Worm (Caenorhabditis elegans) whole organism, late embryonic: Measurements from ENCODE around the gene ins-3.
A peak's percentile ranks its signal among the peaks of the same experiment; 100 is the strongest.

ENCODE experiments used
- C08G9.2 ChIP-seq: sonication (generic microtip); optimal IDR thresholded peaks from 2 replicates; lab custom pipeline; 2016; ENCODE audit warnings: mild to moderate bottlenecking, missing genetic modification characterization, moderate library complexity, missing compliant biosample characterization
- C38D4.7 ChIP-seq: fragments of 200-800 bp; sonication (Bioruptor generic); optimal IDR thresholded peaks from 2 replicates; lab custom pipeline; 2018; ENCODE audit warnings: mild to moderate bottlenecking, missing genetic modification characterization, moderate library complexity, missing compliant biosample characterization
- K02D7.2 ChIP-seq: sonication (generic microtip); optimal IDR thresholded peaks from 2 replicates; lab custom pipeline; 2017; ENCODE audit warnings: mild to moderate bottlenecking, missing genetic modification characterization, missing compliant biosample characterization
- T23F11.4 ChIP-seq: fragments of 200-800 bp; sonication (Bioruptor generic); optimal IDR thresholded peaks from 2 replicates; lab custom pipeline; 2018; ENCODE audit warnings: mild to moderate bottlenecking, missing genetic modification characterization, missing compliant biosample characterization
- Y22D7AL.16 ChIP-seq: sonication (generic microtip); optimal IDR thresholded peaks from 2 replicates; lab custom pipeline; 2016; ENCODE audit warnings: missing genetic modification characterization, missing compliant biosample characterization
- ama-1 ChIP-seq: fragments of 150-350 bp; optimal IDR thresholded peaks from 2 replicates; lab custom pipeline; 2014
- ceh-14 ChIP-seq: sonication (generic microtip); optimal IDR thresholded peaks from 2 replicates; lab custom pipeline; 2016; ENCODE audit warnings: missing genotype, missing genetic modification characterization, missing compliant biosample characterization
- ceh-18 ChIP-seq: sonication (generic microtip); optimal IDR thresholded peaks from 2 replicates; lab custom pipeline; 2016; ENCODE audit warnings: missing genetic modification characterization, missing compliant biosample characterization
- ceh-22 ChIP-seq: sonication (generic microtip); optimal IDR thresholded peaks from 2 replicates; lab custom pipeline; 2017; ENCODE audit warnings: missing biosample characterization, missing genetic modification characterization
- ceh-24 ChIP-seq: sonication (generic microtip); optimal IDR thresholded peaks from 2 replicates; lab custom pipeline; 2016; ENCODE audit warnings: mild to moderate bottlenecking, missing genetic modification characterization, missing compliant biosample characterization
- ceh-30 ChIP-seq: fragments of 150-350 bp; optimal IDR thresholded peaks from 2 replicates; lab custom pipeline; 2014; ENCODE audit warnings: missing biosample characterization, missing genetic modification characterization
- ceh-31 ChIP-seq: sonication (generic microtip); optimal IDR thresholded peaks from 2 replicates; lab custom pipeline; 2016; ENCODE audit warnings: missing genetic modification characterization, missing compliant biosample characterization
- ceh-34 ChIP-seq: sonication (generic microtip); optimal IDR thresholded peaks from 2 replicates; lab custom pipeline; 2016; ENCODE audit warnings: mild to moderate bottlenecking, missing genetic modification characterization, missing compliant biosample characterization
- ceh-48 ChIP-seq: sonication (generic microtip); optimal IDR thresholded peaks from 2 replicates; lab custom pipeline; 2016; ENCODE audit warnings: missing genetic modification characterization, inconsistent platforms, missing compliant biosample characterization
- ceh-6 ChIP-seq: fragments of 200-800 bp; sonication (Bioruptor generic); optimal IDR thresholded peaks from 2 replicates; lab custom pipeline; 2018; ENCODE audit warnings: mild to moderate bottlenecking, missing genetic modification characterization, missing compliant biosample characterization
- che-1 ChIP-seq: sonication (generic microtip); optimal IDR thresholded peaks from 2 replicates; lab custom pipeline; 2016; ENCODE audit warnings: mild to moderate bottlenecking, missing genetic modification characterization, missing compliant biosample characterization
- dve-1 ChIP-seq: sonication (generic microtip); optimal IDR thresholded peaks from 2 replicates; lab custom pipeline; 2017; ENCODE audit warnings: antibody characterized with exemption, mild to moderate bottlenecking, missing genetic modification characterization, missing compliant biosample characterization
- elt-2 ChIP-seq: sonication (generic microtip); optimal IDR thresholded peaks from 2 replicates; lab custom pipeline; 2016; ENCODE audit warnings: missing genetic modification reagents, missing genetic modification characterization, missing compliant biosample characterization
- elt-4 ChIP-seq: sonication (generic microtip); optimal IDR thresholded peaks from 2 replicates; lab custom pipeline; 2016; ENCODE audit warnings: missing genetic modification characterization, missing compliant biosample characterization
- ets-4 ChIP-seq: sonication (generic microtip); optimal IDR thresholded peaks from 2 replicates; lab custom pipeline; 2016; ENCODE audit warnings: missing genetic modification characterization, missing compliant biosample characterization
- eyg-1 ChIP-seq: sonication (generic microtip); optimal IDR thresholded peaks from 2 replicates; lab custom pipeline; 2016; ENCODE audit warnings: missing genotype, missing genetic modification characterization, missing compliant biosample characterization
- fax-1 ChIP-seq: sonication (generic microtip); optimal IDR thresholded peaks from 2 replicates; lab custom pipeline; 2016; ENCODE audit warnings: missing genotype, missing genetic modification characterization, missing compliant biosample characterization
- fkh-10 ChIP-seq: fragments of 150-350 bp; optimal IDR thresholded peaks from 2 replicates; lab custom pipeline; 2014; ENCODE audit warnings: missing biosample characterization, missing genetic modification reagents, missing genetic modification characterization
- fkh-6 ChIP-seq: sonication (generic microtip); optimal IDR thresholded peaks from 2 replicates; lab custom pipeline; 2016; ENCODE audit warnings: missing genetic modification characterization, missing compliant biosample characterization
- hlh-13 ChIP-seq: fragments of 200-800 bp; sonication (Bioruptor generic); optimal IDR thresholded peaks from 2 replicates; lab custom pipeline; 2018; ENCODE audit warnings: mild to moderate bottlenecking, missing genetic modification characterization, missing compliant biosample characterization
- hlh-15 ChIP-seq: sonication (generic microtip); optimal IDR thresholded peaks from 2 replicates; lab custom pipeline; 2016; ENCODE audit warnings: missing genetic modification characterization, missing compliant biosample characterization
- hlh-30 ChIP-seq: sonication (generic microtip); optimal IDR thresholded peaks from 2 replicates; lab custom pipeline; 2017; ENCODE audit warnings: antibody characterized with exemption, missing genetic modification characterization, missing compliant biosample characterization; ENCODE audit not compliant: insufficient read depth
- hlh-6 ChIP-seq: sonication (generic microtip); optimal IDR thresholded peaks from 2 replicates; lab custom pipeline; 2016; ENCODE audit warnings: missing genotype, missing genetic modification characterization, missing compliant biosample characterization
- hlh-8 ChIP-seq: sonication (generic microtip); optimal IDR thresholded peaks from 2 replicates; lab custom pipeline; 2016; ENCODE audit warnings: missing genotype, missing genetic modification characterization, missing compliant biosample characterization
- lim-6 ChIP-seq: sonication (generic microtip); optimal IDR thresholded peaks from 2 replicates; lab custom pipeline; 2016; ENCODE audit warnings: missing genetic modification characterization, missing compliant biosample characterization
- lin-11 ChIP-seq: fragments of 200-800 bp; sonication (Bioruptor generic); optimal IDR thresholded peaks from 2 replicates; lab custom pipeline; 2018; ENCODE audit warnings: mild to moderate bottlenecking, missing genetic modification characterization, missing compliant biosample characterization
- mec-3 ChIP-seq: sonication (generic microtip); optimal IDR thresholded peaks from 2 replicates; lab custom pipeline; 2016; ENCODE audit warnings: borderline replicate concordance, missing genetic modification characterization, missing compliant biosample characterization
- nfya-1 ChIP-seq: sonication (generic microtip); optimal IDR thresholded peaks from 2 replicates; lab custom pipeline; 2017; ENCODE audit warnings: missing genetic modification characterization, mild to moderate bottlenecking, missing compliant biosample characterization, antibody characterized with exemption, moderate library complexity
- nhr-11 ChIP-seq: fragments of 150-350 bp; optimal IDR thresholded peaks from 2 replicates; lab custom pipeline; 2014; ENCODE audit warnings: missing biosample characterization, missing genetic modification characterization
- npax-4 ChIP-seq: sonication (generic microtip); optimal IDR thresholded peaks from 2 replicates; lab custom pipeline; 2016; ENCODE audit warnings: missing genetic modification characterization, missing compliant biosample characterization
- odd-2 ChIP-seq: sonication (generic microtip); optimal IDR thresholded peaks from 2 replicates; lab custom pipeline; 2017; ENCODE audit warnings: antibody characterized with exemption, mild to moderate bottlenecking, missing genetic modification characterization, missing compliant biosample characterization
- pat-9 ChIP-seq: fragments of 200-800 bp; sonication (Bioruptor generic); optimal IDR thresholded peaks from 2 replicates; lab custom pipeline; 2018; ENCODE audit warnings: mild to moderate bottlenecking, missing genetic modification characterization, moderate library complexity, missing compliant biosample characterization
- pax-1 ChIP-seq: fragments of 150-350 bp; optimal IDR thresholded peaks from 2 replicates; lab custom pipeline; 2014; ENCODE audit warnings: missing biosample characterization, missing genetic modification characterization
- pha-2 ChIP-seq: sonication (generic microtip); optimal IDR thresholded peaks from 2 replicates; lab custom pipeline; 2017; ENCODE audit warnings: mild to moderate bottlenecking, missing genetic modification characterization, missing compliant biosample characterization
- pha-4 ChIP-seq: fragments of 150-350 bp; optimal IDR thresholded peaks from 2 replicates; lab custom pipeline; 2018; ENCODE audit warnings: missing biosample characterization, missing genetic modification reagents, missing genetic modification characterization
- pqm-1 ChIP-seq: sonication (generic microtip); optimal IDR thresholded peaks from 2 replicates; lab custom pipeline; 2016; ENCODE audit warnings: missing genetic modification characterization, missing compliant biosample characterization
- rnt-1 ChIP-seq: sonication (generic microtip); optimal IDR thresholded peaks from 2 replicates; lab custom pipeline; 2016; ENCODE audit warnings: missing genetic modification characterization, missing compliant biosample characterization
- sox-4 ChIP-seq: sonication (generic microtip); optimal IDR thresholded peaks from 2 replicates; lab custom pipeline; 2017; ENCODE audit warnings: mild to moderate bottlenecking, missing genetic modification characterization, inconsistent platforms, missing compliant biosample characterization
- tbx-7 ChIP-seq: sonication (generic microtip); optimal IDR thresholded peaks from 2 replicates; lab custom pipeline; 2016; ENCODE audit warnings: missing genotype, missing genetic modification characterization, missing compliant biosample characterization
- unc-42 ChIP-seq: sonication (generic microtip); optimal IDR thresholded peaks from 2 replicates; lab custom pipeline; 2016; ENCODE audit warnings: missing genotype, missing genetic modification characterization, missing compliant biosample characterization
- unc-55 ChIP-seq: sonication (generic microtip); optimal IDR thresholded peaks from 2 replicates; lab custom pipeline; 2017; ENCODE audit warnings: missing biosample characterization, missing genetic modification reagents, missing genetic modification characterization
- unc-86 ChIP-seq: sonication (generic microtip); optimal IDR thresholded peaks from 2 replicates; lab custom pipeline; 2016; ENCODE audit warnings: missing genetic modification characterization, missing compliant biosample characterization

ins-3 gene

DNA sequence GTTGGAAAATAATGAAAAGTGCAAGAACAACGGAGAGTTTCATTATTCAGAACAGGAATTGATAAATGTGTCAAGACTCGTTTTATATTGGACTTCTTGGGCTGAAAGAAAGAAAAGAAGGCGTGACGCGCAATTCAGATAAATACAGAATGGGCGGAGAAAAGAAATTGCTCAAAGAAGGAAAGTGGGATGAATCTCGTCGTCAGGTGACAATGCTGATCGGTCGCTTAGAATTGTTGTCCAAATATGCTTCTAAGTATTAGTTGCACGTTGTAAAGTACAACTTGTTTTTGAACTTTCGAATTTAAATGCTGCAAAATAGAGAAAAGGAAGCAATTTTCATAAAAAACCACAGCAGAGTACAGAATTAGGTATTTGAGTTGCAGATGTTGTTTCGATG lies at the start of gene ins-3:
Gene ins-3, minus strand, starts transcription at position 101 of the 400 bp plus-strand sequence.
- TF ChIP-seq K02D7.2 (no peak), mec-3 (no peak), ama-1 (lab: Kevin White, UChicago) (no peak), unc-42 (tag; lab: Kevin White, UChicago) (no peak), hlh-6 (no peak), hlh-30 (no peak), ceh-48 (no peak), pqm-1 (tag; lab: Kevin White, UChicago) (no peak), dve-1 (no peak), pha-4 (tag; lab: Kevin White, UChicago) (no peak), elt-4 (tag; lab: Kevin White, UChicago) (no peak), nfya-1 (tag; lab: Kevin White, UChicago) (no peak), Y22D7AL.16 (tag; lab: Kevin White, UChicago) (no peak), odd-2 (tag; lab: Kevin White, UChicago) (no peak), fkh-10 (GFP tag; lab: Kevin White, UChicago) (no peak), elt-2 (tag; lab: Kevin White, UChicago) (no peak), che-1 (tag; lab: Kevin White, UChicago) (no peak), hlh-13 (GFP tag; lab: Kevin White, UChicago) (no peak), C38D4.7 (GFP tag; lab: Kevin White, UChicago) (no peak), eyg-1 (no peak)

DNA sequence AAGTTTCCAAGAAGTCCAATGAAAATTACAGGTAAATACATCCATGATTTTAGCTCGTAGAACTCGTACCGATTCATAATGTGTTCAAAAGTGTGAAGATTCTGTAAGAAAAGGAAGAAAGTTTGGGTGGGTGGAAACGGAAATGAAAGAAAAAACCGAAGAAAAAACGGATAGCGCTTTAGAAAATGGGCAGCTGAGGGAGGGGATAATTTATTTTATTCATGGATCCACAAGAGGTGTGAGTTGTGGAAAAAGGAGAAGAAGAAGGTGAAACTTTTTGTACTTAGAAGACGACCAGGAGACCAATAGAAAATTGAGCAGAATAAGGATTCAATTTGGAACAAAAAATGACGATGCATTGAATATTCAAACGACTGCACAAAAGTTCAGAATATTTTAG lies 40.5 kb upstream of the ins-3 start, which contains the start of gene frpr-16:
Gene frpr-16, minus strand, starts transcription at position 101 of the 400 bp plus-strand sequence.
- no peak for TF ChIP-seq dve-1
- TF ChIP-seq sox-4 (tag; lab: Kevin White, UChicago), result no peak
- no peak for TF ChIP-seq T23F11.4 (GFP tag; lab: Kevin White, UChicago)
- no peak for TF ChIP-seq hlh-15
- TF ChIP-seq ceh-14 (tag; lab: Kevin White, UChicago), result no peak
- no peak for TF ChIP-seq lim-6 (tag; lab: Kevin White, UChicago)
- TF ChIP-seq ceh-22, result no peak
- TF ChIP-seq pha-2 (tag; lab: Kevin White, UChicago), result no peak
- no peak for TF ChIP-seq ets-4 (tag; lab: Kevin White, UChicago)
- no peak for TF ChIP-seq unc-86 (tag; lab: Kevin White, UChicago)
- no peak for TF ChIP-seq ceh-24 (tag; lab: Kevin White, UChicago)
- TF ChIP-seq npax-4 (tag; lab: Kevin White, UChicago), result no peak
- TF ChIP-seq fax-1 (tag; lab: Kevin White, UChicago), result no peak
- TF ChIP-seq ceh-6 (GFP tag; lab: Kevin White, UChicago), result no peak
- TF ChIP-seq rnt-1 (tag; lab: Kevin White, UChicago), result no peak

DNA sequence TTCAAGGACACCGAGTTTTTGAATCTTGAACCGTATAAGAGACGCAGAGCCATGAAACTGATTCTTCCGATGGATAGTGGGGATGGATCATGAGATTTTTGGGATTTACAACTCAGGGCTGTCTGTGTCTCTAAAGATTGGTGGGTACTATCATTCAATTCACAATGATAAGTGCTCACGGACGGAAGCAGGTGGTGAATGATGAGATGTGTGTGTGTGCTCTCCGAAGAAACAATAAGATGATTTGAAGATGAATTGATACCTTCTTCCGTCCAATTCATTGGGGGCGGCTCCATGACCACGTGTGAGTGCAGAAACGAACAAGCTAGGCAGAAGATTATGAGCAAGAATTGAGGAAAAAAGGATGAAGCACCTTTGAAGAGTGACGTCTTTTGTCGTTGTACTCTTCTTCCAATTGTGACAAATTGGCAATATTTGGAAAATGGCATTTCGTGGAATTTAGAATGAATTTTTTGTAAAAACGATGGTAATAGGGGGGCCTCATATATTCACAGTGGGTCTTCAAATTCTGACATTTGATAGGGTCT lies 38.1 kb upstream of the ins-3 start:
- TF ChIP-seq pqm-1 (tag; lab: Kevin White, UChicago) (no peak), fax-1 (tag; lab: Kevin White, UChicago) (no peak), T23F11.4 (GFP tag; lab: Kevin White, UChicago) (no peak), lim-6 (tag; lab: Kevin White, UChicago) (no peak), C08G9.2 (no peak), pax-1 (tag; lab: Kevin White, UChicago) (no peak), tbx-7 (tag; lab: Kevin White, UChicago) (no peak), ceh-30 (tag; lab: Kevin White, UChicago) (no peak), lin-11 (tag; lab: Kevin White, UChicago) (no peak), nhr-11 (tag; lab: Kevin White, UChicago) (no peak), C38D4.7 (GFP tag; lab: Kevin White, UChicago) (no peak), K02D7.2 (no peak), pat-9 (tag; lab: Kevin White, UChicago) (no peak), ceh-34 (no peak), ceh-14 (tag; lab: Kevin White, UChicago) (no peak), pha-4 (tag; lab: Kevin White, UChicago) (no peak), fkh-10 (GFP tag; lab: Kevin White, UChicago) (no peak), unc-86 (tag; lab: Kevin White, UChicago) (no peak), npax-4 (tag; lab: Kevin White, UChicago) (no peak), ceh-18 (tag; lab: Kevin White, UChicago) (peak; percentile 59), unc-55 (GFP tag; lab: Kevin White, UChicago) (peak; percentile 66), pha-2 (tag; lab: Kevin White, UChicago) (no peak), rnt-1 (tag; lab: Kevin White, UChicago) (peak; percentile 55), ceh-31 (tag; lab: Kevin White, UChicago) (no peak), fkh-6 (tag; lab: Kevin White, UChicago) (no peak), ama-1 (lab: Kevin White, UChicago) (no peak), hlh-8 (no peak)
